Fruit fly (Drosophila melanogaster): Measurements from ENCODE around the gene SP1173.
A peak's percentile ranks its signal among the peaks of the same experiment; 100 is the strongest.

The SP1173 gene

DNA sequence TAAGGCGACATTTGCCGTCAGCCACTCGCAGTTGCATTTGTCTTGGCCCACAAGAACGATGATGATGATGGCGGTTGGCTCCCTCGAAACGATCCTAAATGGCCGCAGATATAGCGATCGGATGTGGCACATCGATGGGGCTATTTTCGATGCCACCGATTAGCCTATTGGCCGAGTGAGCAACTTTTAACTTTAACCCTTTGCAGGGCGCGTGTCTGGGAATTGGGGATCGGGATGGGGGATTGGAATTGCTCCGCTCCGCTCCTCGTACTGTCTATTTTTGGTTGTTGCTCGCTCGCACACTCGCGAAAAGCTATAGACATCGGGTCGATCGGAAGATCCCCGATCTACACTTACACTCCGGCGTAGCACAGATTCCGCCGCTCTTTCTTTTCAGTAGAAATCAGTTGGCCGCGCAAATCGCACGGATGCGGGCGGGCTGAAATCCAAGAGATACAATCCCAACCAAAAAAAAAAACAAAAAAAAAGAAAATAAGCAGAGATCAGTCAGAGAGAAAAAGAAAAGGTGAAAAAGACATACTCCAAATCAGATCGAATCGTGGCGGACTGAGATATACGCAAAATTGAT lies 1.2 kb upstream of the SP1173 start, which contains the start of gene CG8519:
CG8519 (plus strand) TSS at position 393 of the 589 bp plus-strand sequence.
- TF ChIP-seq CG15336 (GFP tag; IDR thresholded peaks at IDR 0.05) (peak; percentile 56), CG1621 (tag; optimal IDR thresholded peaks at IDR 0.05) (no peak), CG10669 (GFP tag; optimal IDR thresholded peaks at IDR 0.05) (no peak), eg (GFP tag; IDR thresholded peaks at IDR 0.05) (peak; percentile 79), Lpt (GFP tag; optimal IDR thresholded peaks at IDR 0.05) (no peak), CG8119 (GFP tag; IDR thresholded peaks at IDR 0.05) (peak; percentile 59; the same call in 2 of the 3 replicates), CG6276 (GFP tag; optimal IDR thresholded peaks at IDR 0.05) (peak; percentile 1), CG6854 (GFP tag; optimal IDR thresholded peaks at IDR 0.05) (no peak), esn (GFP tag; optimal IDR thresholded peaks at IDR 0.05) (no peak)

dm6 chr3L:6700962-6701477 lies 2.3 kb downstream of the SP1173 start:
- TF ChIP-seq Sox14 (GFP tag; optimal IDR thresholded peaks at IDR 0.05): no peak
- no peak for TF ChIP-seq CG6854 (GFP tag; optimal IDR thresholded peaks at IDR 0.05)
- no peak for TF ChIP-seq CG11902 (GFP tag; optimal IDR thresholded peaks at IDR 0.05)
- no peak for TF ChIP-seq CG10669 (GFP tag; optimal IDR thresholded peaks at IDR 0.05)
- no peak for TF ChIP-seq Hr38 (GFP tag; optimal IDR thresholded peaks at IDR 0.05)
- no peak for TF ChIP-seq cyc (GFP tag; optimal IDR thresholded peaks at IDR 0.05)
- no peak for TF ChIP-seq spab (GFP tag; optimal IDR thresholded peaks at IDR 0.05)
- no peak for TF ChIP-seq CG11762 (GFP tag; optimal IDR thresholded peaks at IDR 0.05; ENCODE audit: insufficient read depth)

- TF ChIP-seq CG6163 (GFP tag; IDR thresholded peaks at IDR 0.05): no peak
- no peak for TF ChIP-seq Sox15 (GFP tag; optimal IDR thresholded peaks at IDR 0.05)
- no peak for TF ChIP-seq CG6854 (GFP tag; optimal IDR thresholded peaks at IDR 0.05)
- no peak for TF ChIP-seq pdm3 (GFP tag; optimal IDR thresholded peaks at IDR 0.05)
- no peak for TF ChIP-seq CG3032 (tag; optimal IDR thresholded peaks at IDR 0.05)
- no peak for TF ChIP-seq CG6792 (GFP tag; optimal IDR thresholded peaks at IDR 0.05)
Measured at dm6 chr3L:6697353-6697752, 6.0 kb downstream of the SP1173 start.

DNA sequence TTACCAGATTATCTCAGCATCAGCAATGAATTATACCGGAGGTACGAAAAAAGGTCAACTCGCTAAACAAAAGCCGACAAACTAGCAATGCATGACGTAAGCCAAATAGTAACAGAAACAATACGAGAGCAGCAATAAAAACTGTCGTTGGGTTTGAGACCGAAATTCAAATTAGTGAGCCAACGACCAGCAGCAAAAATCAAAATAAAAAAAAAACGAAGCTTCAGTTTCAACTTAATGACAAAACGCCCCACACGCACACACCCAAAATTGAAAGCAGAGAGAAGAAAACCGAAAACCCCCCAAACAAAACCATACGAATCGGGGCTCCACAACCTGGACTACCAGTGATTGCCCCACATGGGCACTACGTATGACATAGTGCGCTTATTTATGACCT lies 9.1 kb downstream of the SP1173 start:
- no peak for TF ChIP-seq fkh (GFP tag; optimal IDR thresholded peaks at IDR 0.05)

- peak; percentile 15 for TF ChIP-seq Lpt (GFP tag; optimal IDR thresholded peaks at IDR 0.05)
- peak; percentile 29 for TF ChIP-seq OdsH (GFP tag; optimal IDR thresholded peaks at IDR 0.05)
- TF ChIP-seq salr (GFP tag; optimal IDR thresholded peaks at IDR 0.05): peak in 1 of 2 experiments; percentile 34
- peak; percentile 41 for TF ChIP-seq CG32006 (GFP tag; optimal IDR thresholded peaks at IDR 0.05)
- no peak for TF ChIP-seq Sox102F (GFP tag; optimal IDR thresholded peaks at IDR 0.05)
- TF ChIP-seq CG10631 (GFP tag; optimal IDR thresholded peaks at IDR 0.05): peak; percentile 25
- TF ChIP-seq achi (GFP tag; optimal IDR thresholded peaks at IDR 0.05): peak; percentile 6
- peak; percentile 48 for TF ChIP-seq CG15336 (GFP tag; IDR thresholded peaks at IDR 0.05)
- TF ChIP-seq pdm3 (GFP tag; optimal IDR thresholded peaks at IDR 0.05): no peak
- TF ChIP-seq Eip78C (GFP tag): peak; percentile 26
- peak; percentile 2 for TF ChIP-seq net (GFP tag; optimal IDR thresholded peaks at IDR 0.05)
- TF ChIP-seq eg (GFP tag; IDR thresholded peaks at IDR 0.05): 0 out of 3 replicates have a peak, but pooled peaks have one; percentile 58
- TF ChIP-seq CG6163 (GFP tag; IDR thresholded peaks at IDR 0.05): 0 out of 3 replicates have a peak, but pooled peaks have one; percentile 28
- TF ChIP-seq Hr4 (GFP tag; optimal IDR thresholded peaks at IDR 0.05): peak; percentile 9
- TF ChIP-seq CG8632 (GFP tag; optimal IDR thresholded peaks at IDR 0.05): no peak
- TF ChIP-seq Gug (GFP tag; IDR thresholded peaks at IDR 0.05): 0 out of 2 replicates have a peak, but pooled peaks have one; percentile 23
Measured at dm6 chr3L:6693191-6693590, 10.1 kb downstream of the SP1173 start.

All from whole organism, prepupa.